Worm (Caenorhabditis elegans) whole organism, L4 larva: ENCODE results near the gene ZK1055.6.

Experiments
- F10B5.3 ChIP-seq: sonication (generic microtip); optimal IDR thresholded peaks from 2 replicates; lab custom pipeline; 2016; ENCODE audit warnings: mild to moderate bottlenecking, missing genetic modification characterization, missing compliant biosample characterization
- R02D3.7 ChIP-seq: fragments of 150-350 bp; sonication (generic microtip); optimal IDR thresholded peaks from 3 replicates; lab custom pipeline; 2014; ENCODE audit warnings: missing biosample characterization, missing genetic modification characterization
- T26A8.4 ChIP-seq: fragments of 200-800 bp; sonication (Bioruptor generic); IDR thresholded peaks from 2 replicates; pipeline ENCODE4 v1.3.6; 2022; ENCODE audit warnings: missing genetic modification characterization, missing compliant biosample characterization
- Y48G9A.11 ChIP-seq: fragments of 200-800 bp; sonication (Bioruptor generic); IDR thresholded peaks from 2 replicates; pipeline ENCODE4 v1.3.6; 2022; ENCODE audit warnings: missing genetic modification reagents, missing genetic modification characterization, missing compliant biosample characterization
- Y75B8A.6 ChIP-seq: fragments of 200-800 bp; sonication (Bioruptor generic); IDR thresholded peaks from 2 replicates; pipeline ENCODE4 v1.3.6; 2022; ENCODE audit warnings: missing genetic modification reagents, missing genetic modification characterization, missing compliant biosample characterization
- aha-1 ChIP-seq: fragments of 150-350 bp; peaks from one replicate; lab custom pipeline; 2014; ENCODE audit warnings: missing biosample characterization, missing genetic modification characterization
- aly-2 ChIP-seq: sonication (generic microtip); optimal IDR thresholded peaks from 2 replicates; lab custom pipeline; 2018; ENCODE audit warnings: missing biosample characterization, missing genetic modification characterization
- ceh-20 ChIP-seq: fragments of 200-800 bp; sonication (Bioruptor generic); IDR thresholded peaks from 2 replicates; pipeline ENCODE4 v1.3.6; 2022; ENCODE audit warnings: missing genetic modification reagents, missing genetic modification characterization, missing compliant biosample characterization
- ceh-32 ChIP-seq: sonication (generic microtip); optimal IDR thresholded peaks from 2 replicates; lab custom pipeline; 2016; ENCODE audit warnings: mild to moderate bottlenecking, missing genetic modification characterization, missing compliant biosample characterization; ENCODE audit not compliant: poor library complexity
- ceh-82 ChIP-seq: sonication (generic microtip); optimal IDR thresholded peaks from 2 replicates; lab custom pipeline; 2017; ENCODE audit warnings: missing biosample characterization, missing genetic modification characterization
- ces-1 ChIP-seq: fragments of 150-350 bp; sonication (generic microtip); optimal IDR thresholded peaks from 4 replicates; lab custom pipeline; 2014; ENCODE audit warnings: missing biosample characterization, missing genetic modification reagents, missing genetic modification characterization
- cey-2 ChIP-seq: sonication (generic microtip); optimal IDR thresholded peaks from 3 replicates; lab custom pipeline; 2017; ENCODE audit warnings: missing genetic modification characterization, mild to moderate bottlenecking, missing compliant biosample characterization, antibody characterized with exemption, borderline replicate concordance; ENCODE audit not compliant: insufficient read depth
- daf-19 ChIP-seq: fragments of 200-800 bp; sonication (Bioruptor generic); conservative IDR thresholded peaks from 2 replicates; pipeline ENCODE4 v1.3.6; 2022; ENCODE audit warnings: missing genetic modification characterization, missing compliant biosample characterization
- dmd-6 ChIP-seq: fragments of 200-800 bp; sonication (Bioruptor generic); IDR thresholded peaks from 2 replicates; pipeline ENCODE4 v1.3.6; 2022; ENCODE audit warnings: missing genetic modification reagents, missing genetic modification characterization, missing compliant biosample characterization
- dmd-8 ChIP-seq: fragments of 200-800 bp; sonication (Bioruptor generic); IDR thresholded peaks from 2 replicates; pipeline ENCODE4 v1.3.6; 2022; ENCODE audit warnings: missing genetic modification characterization, missing compliant biosample characterization
- dmd-9 ChIP-seq: fragments of 200-800 bp; sonication (Bioruptor generic); IDR thresholded peaks from 2 replicates; pipeline ENCODE4 v1.3.6; 2022; ENCODE audit warnings: missing genetic modification reagents, missing genetic modification characterization, missing compliant biosample characterization
- duxl-1 ChIP-seq: sonication (generic microtip); optimal IDR thresholded peaks from 2 replicates; lab custom pipeline; 2016; ENCODE audit warnings: mild to moderate bottlenecking, missing genetic modification characterization, moderate library complexity, missing compliant biosample characterization; ENCODE audit not compliant: poor library complexity
- dve-1 ChIP-seq: sonication (generic microtip); optimal IDR thresholded peaks from 2 replicates; lab custom pipeline; 2017; ENCODE audit warnings: antibody characterized with exemption, mild to moderate bottlenecking, missing genetic modification characterization, missing compliant biosample characterization; ENCODE audit not compliant: insufficient read depth
- fos-1 ChIP-seq: fragments of 150-350 bp; optimal IDR thresholded peaks from 2 replicates; lab custom pipeline; 2014; ENCODE audit warnings: missing biosample characterization, missing genetic modification characterization
- hif-1 ChIP-seq, 2 experiments: sonication (generic microtip); optimal IDR thresholded peaks; 2 replicates each; lab custom pipeline; 2016 to 2017; ENCODE audit warnings: missing compliant biosample characterization in 2 of 2, missing genetic modification characterization in 2 of 2, missing genetic modification reagents in 2 of 2, missing genotype in 2 of 2, mild to moderate bottlenecking in 1 of 2
- hlh-11 ChIP-seq: fragments of 200-800 bp; sonication (Bioruptor generic); optimal IDR thresholded peaks from 2 replicates; lab custom pipeline; 2018; ENCODE audit warnings: mild to moderate bottlenecking, missing genetic modification characterization, missing compliant biosample characterization
- hlh-30 ChIP-seq: sonication (generic microtip); optimal IDR thresholded peaks from 2 replicates; lab custom pipeline; 2017; ENCODE audit warnings: antibody characterized with exemption, mild to moderate bottlenecking, missing genetic modification characterization, missing compliant biosample characterization; ENCODE audit not compliant: insufficient read depth
- lin-39 ChIP-seq: fragments of 150-350 bp; optimal IDR thresholded peaks from 2 replicates; lab custom pipeline; 2014; ENCODE audit warnings: missing biosample characterization, missing genetic modification reagents, missing genetic modification characterization
- lir-3 ChIP-seq: sonication (generic microtip); optimal IDR thresholded peaks from 2 replicates; lab custom pipeline; 2016; ENCODE audit warnings: mild to moderate bottlenecking, missing genetic modification characterization, missing compliant biosample characterization
- lsy-2 ChIP-seq, 2 experiments: fragments of 150-350 bp in 1 of 2; sonication (generic microtip) in 1 of 2; optimal IDR thresholded peaks; 2 replicates each; lab custom pipeline; 2014 to 2017; ENCODE audit warnings: missing biosample characterization in 2 of 2, missing genetic modification characterization in 2 of 2
- madf-5 ChIP-seq, 2 experiments: fragments of 200-800 bp; sonication (Bioruptor generic); IDR thresholded peaks; 2 replicates each; pipeline ENCODE4 v1.3.6; 2022; ENCODE audit warnings: missing compliant biosample characterization in 2 of 2, missing genetic modification characterization in 2 of 2
- madf-9 ChIP-seq: fragments of 200-800 bp; sonication (Bioruptor generic); conservative IDR thresholded peaks from 2 replicates; pipeline ENCODE4 v1.3.6; 2022; ENCODE audit warnings: missing genetic modification reagents, missing genetic modification characterization, missing compliant biosample characterization
- mdt-29 ChIP-seq: fragments of 200-800 bp; sonication (Bioruptor generic); IDR thresholded peaks from 2 replicates; pipeline ENCODE4 v1.3.6; 2022; ENCODE audit warnings: missing genetic modification reagents, missing genetic modification characterization, missing compliant biosample characterization
- mes-2 ChIP-seq: sonication (generic microtip); optimal IDR thresholded peaks from 2 replicates; lab custom pipeline; 2016; ENCODE audit warnings: missing genotype, mild to moderate bottlenecking, missing genetic modification characterization, missing compliant biosample characterization; ENCODE audit not compliant: poor library complexity, severe bottlenecking
- mxl-2 ChIP-seq: fragments of 200-800 bp; sonication (Bioruptor generic); conservative IDR thresholded peaks from 2 replicates; pipeline ENCODE4 v1.3.6; 2022; ENCODE audit warnings: missing genetic modification reagents, missing genetic modification characterization, missing compliant biosample characterization
- mxl-3 ChIP-seq: fragments of 200-800 bp; sonication (Bioruptor generic); optimal IDR thresholded peaks from 2 replicates; lab custom pipeline; 2018; ENCODE audit warnings: mild to moderate bottlenecking, missing genetic modification characterization, missing compliant biosample characterization
- nhr-10 ChIP-seq: fragments of 150-350 bp; optimal IDR thresholded peaks from 2 replicates; lab custom pipeline; 2014; ENCODE audit warnings: missing biosample characterization, missing genetic modification characterization
- nhr-11 ChIP-seq: fragments of 150-350 bp; optimal IDR thresholded peaks from 2 replicates; lab custom pipeline; 2014; ENCODE audit warnings: missing biosample characterization, missing genetic modification characterization
- nhr-237 ChIP-seq: sonication (generic microtip); optimal IDR thresholded peaks from 2 replicates; lab custom pipeline; 2017; ENCODE audit warnings: missing biosample characterization, missing genetic modification characterization
- nhr-25 ChIP-seq: sonication (generic microtip); optimal IDR thresholded peaks from 2 replicates; lab custom pipeline; 2017; ENCODE audit warnings: missing genetic modification characterization, mild to moderate bottlenecking, missing compliant biosample characterization, antibody characterized with exemption, moderate library complexity, borderline replicate concordance; ENCODE audit not compliant: insufficient read depth
- nhr-41 ChIP-seq: fragments of 200-800 bp; sonication (Bioruptor generic); IDR thresholded peaks from 2 replicates; pipeline ENCODE4 v1.3.6; 2022; ENCODE audit warnings: missing genetic modification reagents, missing genetic modification characterization, missing compliant biosample characterization
- nhr-42 ChIP-seq: fragments of 200-800 bp; sonication (Bioruptor generic); IDR thresholded peaks from 2 replicates; pipeline ENCODE4 v1.3.6; 2022; ENCODE audit warnings: missing genetic modification characterization, missing compliant biosample characterization
- nhr-76 ChIP-seq: fragments of 150-350 bp; optimal IDR thresholded peaks from 2 replicates; lab custom pipeline; 2014; ENCODE audit warnings: missing biosample characterization, missing genetic modification characterization
- nhr-77 ChIP-seq: fragments of 150-350 bp; optimal IDR thresholded peaks from 2 replicates; lab custom pipeline; 2014; ENCODE audit warnings: missing biosample characterization, missing genetic modification characterization
- php-3 ChIP-seq: fragments of 200-800 bp; sonication (Bioruptor generic); IDR thresholded peaks from 2 replicates; pipeline ENCODE4 v1.3.6; 2022; ENCODE audit warnings: missing genetic modification reagents, missing genetic modification characterization, missing compliant biosample characterization
- pqm-1 ChIP-seq: sonication (generic microtip); optimal IDR thresholded peaks from 2 replicates; lab custom pipeline; 2017; ENCODE audit warnings: missing biosample characterization, missing genetic modification characterization
- rbr-2 ChIP-seq: sonication (generic microtip); optimal IDR thresholded peaks from 2 replicates; lab custom pipeline; 2016; ENCODE audit warnings: missing genotype, missing genetic modification characterization, missing compliant biosample characterization
- saeg-2 ChIP-seq: fragments of 200-800 bp; sonication (Bioruptor generic); IDR thresholded peaks from 2 replicates; pipeline ENCODE4 v1.3.6; 2022; ENCODE audit warnings: missing genetic modification reagents, missing genetic modification characterization, missing compliant biosample characterization
- sdz-12 ChIP-seq: fragments of 200-800 bp; sonication (Bioruptor generic); optimal IDR thresholded peaks from 2 replicates; lab custom pipeline; 2018; ENCODE audit warnings: mild to moderate bottlenecking, missing genetic modification characterization, missing compliant biosample characterization
- set-16 ChIP-seq: fragments of 200-800 bp; sonication (Bioruptor generic); IDR thresholded peaks from 2 replicates; pipeline ENCODE4 v1.3.6; 2022; ENCODE audit warnings: missing genetic modification reagents, missing genetic modification characterization, missing compliant biosample characterization
- unc-62 ChIP-seq, 3 experiments: fragments of 150-350 bp in 1 of 3; sonication (generic microtip); optimal IDR thresholded peaks in 2 of 3; peaks in 1 of 3; 1 replicate in 1 of 3; 2 replicates in 2 of 3; lab custom pipeline; 2014 to 2017; ENCODE audit warnings: missing biosample characterization in 3 of 3, missing genetic modification characterization in 3 of 3, missing genetic modification reagents in 3 of 3, missing genotype in 1 of 3
- zag-1 ChIP-seq: fragments of 150-350 bp; optimal IDR thresholded peaks from 2 replicates; lab custom pipeline; 2014; ENCODE audit warnings: missing biosample characterization, missing genetic modification characterization
- zip-11 ChIP-seq: fragments of 200-800 bp; sonication (Bioruptor generic); IDR thresholded peaks from 2 replicates; pipeline ENCODE4 v1.3.6; 2022; ENCODE audit warnings: missing genetic modification characterization, missing compliant biosample characterization
- zip-2 ChIP-seq: fragments of 150-350 bp; optimal IDR thresholded peaks from 2 replicates; lab custom pipeline; 2014; ENCODE audit warnings: missing biosample characterization, missing genetic modification characterization
- ztf-11 ChIP-seq: fragments of 150-350 bp; optimal IDR thresholded peaks from 2 replicates; lab custom pipeline; 2014; ENCODE audit warnings: missing biosample characterization, missing genetic modification characterization

ZK1055.6 gene

ce11 chrV:6614152-6614734 is 11.8 kb upstream of the ZK1055.6 start, which contains the start of gene cpr-4 (continued):
- no peak for TF ChIP-seq zip-11 (GFP tag; lab: Robert Waterston, UW)
- TF ChIP-seq hlh-11 (tag; lab: Kevin White, UChicago): peak; percentile 88
- TF ChIP-seq mxl-3 (GFP tag; lab: Kevin White, UChicago): peak; percentile 12
- TF ChIP-seq nhr-11 (tag; lab: Kevin White, UChicago): no peak
- peak; percentile 8 for TF ChIP-seq fos-1 (tag; lab: Kevin White, UChicago)
- peak; percentile 28; the same call in 1 of the 2 replicates for TF ChIP-seq php-3 (GFP tag; lab: Robert Waterston, UW)
- TF ChIP-seq hlh-30: peak; percentile 74
- TF ChIP-seq set-16 (GFP tag; lab: Robert Waterston, UW): no peak
- no peak for TF ChIP-seq nhr-42
- TF ChIP-seq dmd-8: no peak
- no peak for TF ChIP-seq duxl-1 (tag; lab: Kevin White, UChicago)
- 0 out of 2 replicates have a peak, but pooled peaks have one; percentile 11 for TF ChIP-seq dmd-9 (GFP tag; lab: Robert Waterston, UW)
- no peak for TF ChIP-seq lir-3 (tag; lab: Kevin White, UChicago)
- TF ChIP-seq ceh-32 (tag; lab: Kevin White, UChicago): no peak
- no peak for TF ChIP-seq aha-1 (tag; lab: Kevin White, UChicago)
- TF ChIP-seq ceh-20 (GFP tag; lab: Robert Waterston, UW): no peak
- TF ChIP-seq F10B5.3 (tag; lab: Kevin White, UChicago): no peak
- peak in 1 of 2 experiments; percentile 96 for TF ChIP-seq unc-62 (GFP tag; optimal IDR thresholded peaks at IDR 0.05 in 1 of 2; lab: Kevin White, UChicago)
- TF ChIP-seq unc-62 (tag; optimal IDR thresholded peaks at IDR 0.05; lab: Kevin White, UChicago): no peak
- TF ChIP-seq lsy-2 (tag; optimal IDR thresholded peaks at IDR 0.05; lab: Kevin White, UChicago): no peak
- TF ChIP-seq nhr-25 (tag; lab: Kevin White, UChicago): no peak
- no peak for TF ChIP-seq nhr-76
- TF ChIP-seq Y48G9A.11: no peak
- no peak for TF ChIP-seq sdz-12 (GFP tag; lab: Kevin White, UChicago)
- no peak for TF ChIP-seq madf-5 (GFP tag; IDR thresholded peaks at IDR 0.05; lab: Robert Waterston, UW)
- TF ChIP-seq ces-1 (GFP tag; lab: Kevin White, UChicago): no peak
- no peak for TF ChIP-seq R02D3.7 (tag; lab: Kevin White, UChicago)
- TF ChIP-seq dmd-6 (GFP tag; lab: Robert Waterston, UW): peak; percentile 96
- TF ChIP-seq mdt-29: no peak
- no peak for TF ChIP-seq ztf-11 (tag; lab: Kevin White, UChicago)
- no peak for TF ChIP-seq lin-39 (tag; lab: Kevin White, UChicago)
- TF ChIP-seq nhr-237 (tag; lab: Kevin White, UChicago): no peak
- TF ChIP-seq daf-19 (GFP tag; lab: Robert Waterston, UW): no peak
- TF ChIP-seq T26A8.4 (GFP tag; lab: Robert Waterston, UW): no peak
- TF ChIP-seq nhr-77 (tag; lab: Kevin White, UChicago): peak; percentile 88
- peak; percentile 38 for TF ChIP-seq mes-2
- TF ChIP-seq saeg-2 (GFP tag; lab: Robert Waterston, UW): peak; percentile 64; the same call in 1 of the 2 replicates
- no peak for TF ChIP-seq mxl-2 (GFP tag; lab: Robert Waterston, UW)
- peak; percentile 98 for TF ChIP-seq pqm-1 (tag; lab: Kevin White, UChicago)
- no peak for TF ChIP-seq Y75B8A.6 (GFP tag; lab: Robert Waterston, UW)
- no peak for TF ChIP-seq madf-9
- TF ChIP-seq zip-2 (tag; lab: Kevin White, UChicago): no peak
- no peak for TF ChIP-seq rbr-2 (tag; lab: Kevin White, UChicago)
- no peak for TF ChIP-seq ceh-82 (tag; lab: Kevin White, UChicago)
- no peak for TF ChIP-seq aly-2 (tag; lab: Kevin White, UChicago)
- no peak for TF ChIP-seq zag-1 (tag; lab: Kevin White, UChicago)
- TF ChIP-seq dve-1 (tag; lab: Kevin White, UChicago): peak; percentile 95
- no peak for TF ChIP-seq nhr-10 (tag; lab: Kevin White, UChicago)
- TF ChIP-seq hif-1 (tag; optimal IDR thresholded peaks at IDR 0.05; lab: Kevin White, UChicago): no peak
- no peak for TF ChIP-seq cey-2 (tag; lab: Kevin White, UChicago)
- TF ChIP-seq nhr-41: no peak
